Worm (Caenorhabditis elegans): ENCODE data around the gene F39H12.3.

DNA sequence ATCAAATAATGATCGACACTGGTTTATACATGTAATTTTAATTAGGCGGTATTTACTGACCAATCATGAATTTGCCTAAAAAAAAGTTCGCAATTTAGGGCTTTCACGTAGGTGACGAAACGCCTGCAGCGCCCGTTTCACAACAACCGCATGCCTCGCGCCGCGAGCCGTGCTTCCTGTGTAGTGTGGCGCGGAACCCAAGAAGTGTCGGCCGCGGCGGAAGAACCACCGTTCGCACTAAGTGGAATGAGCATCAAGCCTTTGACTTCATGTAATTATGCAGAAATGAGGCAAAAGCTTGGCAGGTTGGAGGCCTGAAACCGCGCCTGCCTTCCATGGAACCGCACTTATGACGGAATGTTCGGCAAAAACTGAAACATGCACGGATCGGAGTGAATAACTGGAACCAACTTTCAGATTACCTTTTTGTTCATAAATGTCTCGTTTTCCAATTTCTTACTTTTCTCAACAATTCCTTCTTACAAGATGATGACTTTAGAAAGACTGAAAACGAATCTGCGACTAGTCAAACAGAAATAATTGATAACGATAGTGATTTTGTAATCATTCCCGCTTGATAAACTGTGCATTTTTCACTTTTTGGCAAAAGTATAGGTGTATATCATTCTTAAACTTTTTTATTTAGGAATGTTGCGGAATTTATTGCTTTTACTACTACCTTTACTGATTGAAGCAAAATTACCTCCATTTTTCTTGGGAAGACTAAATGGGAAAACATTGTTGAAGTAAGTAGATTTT, 30.8 kb upstream of the F39H12.3 start, which contains the start of gene F56F10.1:
- no peak for TF ChIP-seq flt-1 (GFP tag; IDR thresholded peaks at IDR 0.05)
- TF ChIP-seq ztf-23 (GFP tag; IDR thresholded peaks at IDR 0.05) = no peak
- TF ChIP-seq tab-1 (GFP tag; IDR thresholded peaks at IDR 0.05) = no peak
- TF ChIP-seq T22C8.4 (GFP tag; IDR thresholded peaks at IDR 0.05) = no peak
